Worm (Caenorhabditis elegans) whole organism, young adult: ENCODE results near the gene Y57G11C.20.
A peak's percentile ranks its signal among the peaks of the same experiment; 100 is the strongest.
"Not testable (repeated sequence)": the region's sequence is repeated elsewhere in the genome, so short reads cannot be mapped to it uniquely, and the experiment has no call there.

ENCODE experiments used
- B0336.3 ChIP-seq: fragments of 200-800 bp; sonication (Bioruptor generic); IDR thresholded peaks from 2 replicates; pipeline ENCODE4 v1.3.6; 2022; ENCODE audit warnings: missing genetic modification characterization, missing compliant biosample characterization
- F22D6.2 ChIP-seq: sonication (generic microtip); optimal IDR thresholded peaks from 2 replicates; lab custom pipeline; 2016; ENCODE audit warnings: mild to moderate bottlenecking, missing genetic modification characterization, missing compliant biosample characterization
- F37B4.10 ChIP-seq: fragments of 200-800 bp; sonication (Bioruptor generic); IDR thresholded peaks from 2 replicates; pipeline ENCODE4 v1.3.6; 2022; ENCODE audit warnings: missing genetic modification characterization, missing compliant biosample characterization
- K11D2.4 ChIP-seq: fragments of 200-800 bp; sonication (Bioruptor generic); IDR thresholded peaks from 2 replicates; pipeline ENCODE4 v1.3.6; 2022; ENCODE audit warnings: missing genetic modification reagents, missing genetic modification characterization, missing compliant biosample characterization
- K12H6.12 ChIP-seq: fragments of 200-800 bp; sonication (Bioruptor generic); optimal IDR thresholded peaks from 2 replicates; lab custom pipeline; 2018; ENCODE audit warnings: mild to moderate bottlenecking, missing genetic modification characterization, missing compliant biosample characterization
- Y53F4B.3 ChIP-seq: fragments of 200-800 bp; sonication (Bioruptor generic); IDR thresholded peaks from 2 replicates; pipeline ENCODE4 v1.3.6; 2022; ENCODE audit warnings: missing genetic modification reagents, missing genetic modification characterization, missing compliant biosample characterization
- Y67H2A.10 ChIP-seq: fragments of 200-800 bp; sonication (Bioruptor generic); conservative IDR thresholded peaks from 2 replicates; pipeline ENCODE4 v1.3.6; 2022; ENCODE audit warnings: missing genetic modification reagents, missing genetic modification characterization, missing compliant biosample characterization
- ZK185.1 ChIP-seq: sonication (generic microtip); optimal IDR thresholded peaks from 2 replicates; lab custom pipeline; 2016; ENCODE audit warnings: mild to moderate bottlenecking, missing genetic modification characterization, missing compliant biosample characterization; ENCODE audit not compliant: poor library complexity, severe bottlenecking
- akir-1 ChIP-seq: fragments of 200-800 bp; sonication (Bioruptor generic); optimal IDR thresholded peaks from 2 replicates; lab custom pipeline; 2018; ENCODE audit warnings: mild to moderate bottlenecking, missing genetic modification characterization, moderate library complexity, missing compliant biosample characterization
- ama-1 ChIP-seq, 3 experiments: fragments of 150-350 bp in 1 of 3; sonication (generic microtip) in 2 of 3; optimal IDR thresholded peaks; 2 replicates each; lab custom pipeline; 2014 to 2018; ENCODE audit warnings: missing biosample characterization in 2 of 3, missing genetic modification characterization in 2 of 3, missing genetic modification reagents in 2 of 3
- atf-7 ChIP-seq: sonication (generic microtip); optimal IDR thresholded peaks from 2 replicates; lab custom pipeline; 2017; ENCODE audit warnings: mild to moderate bottlenecking, missing genetic modification characterization, missing compliant biosample characterization
- athp-1 ChIP-seq: sonication (generic microtip); optimal IDR thresholded peaks from 2 replicates; lab custom pipeline; 2017; ENCODE audit warnings: mild to moderate bottlenecking, missing genetic modification characterization, missing compliant biosample characterization
- attf-3 ChIP-seq: fragments of 200-800 bp; sonication (Bioruptor generic); conservative IDR thresholded peaks from 2 replicates; pipeline ENCODE4 v1.3.6; 2022; ENCODE audit warnings: missing genetic modification reagents, missing genetic modification characterization, missing compliant biosample characterization
- attf-5 ChIP-seq: fragments of 200-800 bp; sonication (Bioruptor generic); optimal IDR thresholded peaks from 2 replicates; lab custom pipeline; 2018; ENCODE audit warnings: mild to moderate bottlenecking, missing genetic modification characterization, missing compliant biosample characterization
- cebp-2 ChIP-seq: fragments of 200-800 bp; sonication (Bioruptor generic); IDR thresholded peaks from 2 replicates; pipeline ENCODE4 v1.3.6; 2022; ENCODE audit warnings: missing genetic modification characterization, missing compliant biosample characterization
- ceh-58 ChIP-seq: fragments of 200-800 bp; sonication (Bioruptor generic); IDR thresholded peaks from 2 replicates; pipeline ENCODE4 v1.3.6; 2022; ENCODE audit warnings: missing genetic modification characterization, missing compliant biosample characterization
- dpl-1 ChIP-seq: fragments of 150-350 bp; optimal IDR thresholded peaks from 2 replicates; lab custom pipeline; 2014; ENCODE audit warnings: missing biosample characterization, missing genetic modification reagents, missing genetic modification characterization
- efl-1 ChIP-seq: fragments of 150-350 bp; optimal IDR thresholded peaks from 2 replicates; lab custom pipeline; 2014; ENCODE audit warnings: missing biosample characterization, missing genetic modification reagents, missing genetic modification characterization
- egl-18 ChIP-seq: fragments of 200-800 bp; sonication (Bioruptor generic); IDR thresholded peaks from 2 replicates; pipeline ENCODE4 v1.3.6; 2022; ENCODE audit warnings: missing genetic modification reagents, missing genetic modification characterization, missing compliant biosample characterization
- egrh-3 ChIP-seq: fragments of 200-800 bp; sonication (Bioruptor generic); IDR thresholded peaks from 2 replicates; pipeline ENCODE4 v1.3.6; 2022; ENCODE audit warnings: missing genetic modification reagents, missing genetic modification characterization, missing compliant biosample characterization
- hmg-1.2 ChIP-seq: fragments of 200-800 bp; sonication (Bioruptor generic); IDR thresholded peaks from 2 replicates; pipeline ENCODE4 v1.3.6; 2022; ENCODE audit warnings: missing genetic modification reagents, missing genetic modification characterization, missing compliant biosample characterization
- lag-1 ChIP-seq: fragments of 200-800 bp; sonication (Bioruptor generic); IDR thresholded peaks from 2 replicates; pipeline ENCODE4 v1.3.6; 2022; ENCODE audit warnings: missing genetic modification reagents, missing genetic modification characterization, missing compliant biosample characterization
- let-526 ChIP-seq: fragments of 200-800 bp; sonication (Bioruptor generic); IDR thresholded peaks from 2 replicates; pipeline ENCODE4 v1.3.6; 2022; ENCODE audit warnings: missing genetic modification reagents, missing genetic modification characterization, missing compliant biosample characterization
- let-607 ChIP-seq, 2 experiments: fragments of 200-800 bp in 1 of 2; sonication (Bioruptor generic) in 1 of 2; sonication (generic microtip) in 1 of 2; optimal IDR thresholded peaks; 2 replicates each; lab custom pipeline; 2016 to 2018; ENCODE audit warnings: mild to moderate bottlenecking in 2 of 2, missing compliant biosample characterization in 2 of 2, missing genetic modification characterization in 2 of 2, moderate library complexity in 2 of 2, missing genotype in 1 of 2
- lin-35 ChIP-seq, 3 experiments: fragments of 150-350 bp in 2 of 3; sonication (generic microtip) in 1 of 3; optimal IDR thresholded peaks; 2 replicates each; lab custom pipeline; 2014 to 2018; ENCODE audit warnings: missing biosample characterization in 3 of 3, missing genetic modification characterization in 3 of 3, missing genetic modification reagents in 3 of 3
- lin-40 ChIP-seq: sonication (generic microtip); optimal IDR thresholded peaks from 2 replicates; lab custom pipeline; 2016; ENCODE audit warnings: missing genetic modification characterization, mild to moderate bottlenecking, missing compliant biosample characterization, missing genotype, missing genetic modification reagents
- lir-1 ChIP-seq: fragments of 200-800 bp; sonication (Bioruptor generic); conservative IDR thresholded peaks from 2 replicates; pipeline ENCODE4 v1.3.6; 2022; ENCODE audit warnings: missing genetic modification reagents, missing genetic modification characterization, missing compliant biosample characterization
- lsy-27 ChIP-seq: sonication (generic microtip); optimal IDR thresholded peaks from 2 replicates; lab custom pipeline; 2017; ENCODE audit warnings: missing genetic modification characterization, mild to moderate bottlenecking, missing compliant biosample characterization, antibody characterized with exemption, missing genotype, borderline replicate concordance; ENCODE audit not compliant: insufficient read depth
- madf-3 ChIP-seq: fragments of 200-800 bp; sonication (Bioruptor generic); IDR thresholded peaks from 2 replicates; pipeline ENCODE4 v1.3.6; 2022; ENCODE audit warnings: missing genetic modification reagents, missing genetic modification characterization, missing compliant biosample characterization
- mel-28 ChIP-seq: sonication (generic microtip); optimal IDR thresholded peaks from 2 replicates; lab custom pipeline; 2016; ENCODE audit warnings: borderline replicate concordance, mild to moderate bottlenecking, missing genetic modification characterization, missing compliant biosample characterization
- nfyb-1 ChIP-seq: fragments of 200-800 bp; sonication (Bioruptor generic); IDR thresholded peaks from 2 replicates; pipeline ENCODE4 v1.3.6; 2022; ENCODE audit warnings: missing genetic modification reagents, missing genetic modification characterization, missing compliant biosample characterization
- nhr-80 ChIP-seq: sonication (generic microtip); optimal IDR thresholded peaks from 2 replicates; lab custom pipeline; 2016; ENCODE audit warnings: missing genetic modification characterization, missing compliant biosample characterization
- nhr-90 ChIP-seq: sonication (generic microtip); optimal IDR thresholded peaks from 2 replicates; lab custom pipeline; 2016; ENCODE audit warnings: missing genotype, mild to moderate bottlenecking, missing genetic modification characterization, missing compliant biosample characterization
- pbrm-1 ChIP-seq: fragments of 200-800 bp; sonication (Bioruptor generic); IDR thresholded peaks from 2 replicates; pipeline ENCODE4 v1.3.6; 2022; ENCODE audit warnings: missing genetic modification reagents, missing genetic modification characterization, missing compliant biosample characterization
- repo-1 ChIP-seq: sonication (generic microtip); optimal IDR thresholded peaks from 2 replicates; lab custom pipeline; 2017; ENCODE audit warnings: mild to moderate bottlenecking, missing genetic modification characterization, missing compliant biosample characterization
- rpc-1 ChIP-seq, 2 experiments: fragments of 150-350 bp in 1 of 2; sonication (generic microtip) in 1 of 2; optimal IDR thresholded peaks; 2 replicates each; lab custom pipeline; 2014 to 2018; ENCODE audit warnings: missing biosample characterization in 1 of 2, missing genetic modification characterization in 1 of 2, missing genetic modification reagents in 1 of 2, missing genotype in 1 of 2
- snpc-4 ChIP-seq, 5 experiments: fragments of 150-350 bp in 1 of 5; sonication (generic microtip) in 4 of 5; optimal IDR thresholded peaks; 2 replicates each; lab custom pipeline; 2014 to 2018; ENCODE audit warnings: missing genetic modification characterization in 5 of 5, missing biosample characterization in 3 of 5, antibody characterized with exemption in 2 of 5, mild to moderate bottlenecking in 2 of 5, missing compliant biosample characterization in 2 of 5, missing genotype in 2 of 5, moderate library complexity in 2 of 5, missing genetic modification reagents in 1 of 5
- tlf-1 ChIP-seq: fragments of 200-800 bp; sonication (Bioruptor generic); optimal IDR thresholded peaks from 2 replicates; lab custom pipeline; 2018; ENCODE audit warnings: mild to moderate bottlenecking, missing genetic modification characterization, missing compliant biosample characterization
- unc-62 ChIP-seq: fragments of 150-350 bp; optimal IDR thresholded peaks from 2 replicates; lab custom pipeline; 2014; ENCODE audit warnings: missing biosample characterization, missing genetic modification reagents, missing genetic modification characterization
- zfh-2 ChIP-seq: fragments of 200-800 bp; sonication (Bioruptor generic); conservative IDR thresholded peaks from 2 replicates; pipeline ENCODE4 v1.3.6; 2022; ENCODE audit warnings: missing genetic modification reagents, missing genetic modification characterization, missing compliant biosample characterization
- ztf-18 ChIP-seq: sonication (generic microtip); optimal IDR thresholded peaks from 2 replicates; lab custom pipeline; 2016; ENCODE audit warnings: missing genotype, mild to moderate bottlenecking, missing genetic modification characterization, missing compliant biosample characterization
- ztf-26 ChIP-seq: sonication (generic microtip); optimal IDR thresholded peaks from 2 replicates; lab custom pipeline; 2017; ENCODE audit warnings: missing genetic modification characterization, missing compliant biosample characterization

Gene Y57G11C.20

ce11 chrIV:14843062-14843461 is at the start of gene Y57G11C.20:
Gene Y57G11C.20, plus strand, starts transcription at chrIV:14843362.
- not testable (repeated sequence) for TF ChIP-seq athp-1 (tag; lab: Kevin White, UChicago); rpc-1 (optimal IDR thresholded peaks at IDR 0.05; lab: Kevin White, UChicago); rpc-1 (tag; optimal IDR thresholded peaks at IDR 0.05; lab: Kevin White, UChicago); lag-1

ce11 chrIV:14793900-14794624 is 49.1 kb upstream of the Y57G11C.20 start:
- peak; percentile 62 for TF ChIP-seq attf-5 (GFP tag; lab: Kevin White, UChicago)
- TF ChIP-seq atf-7 (tag; lab: Kevin White, UChicago) = peak; percentile 17
- TF ChIP-seq hmg-1.2 = peak; percentile 48; the same call in 1 of the 2 replicates
- peak; percentile 64 for TF ChIP-seq nhr-80 (tag; lab: Kevin White, UChicago)
- 0 out of 2 replicates have a peak, but pooled peaks have one; percentile 26 for TF ChIP-seq B0336.3
- peak; percentile 66 for TF ChIP-seq K12H6.12 (tag; lab: Kevin White, UChicago)
- peak in 1 of 3 experiments; percentile 13 for TF ChIP-seq lin-35 (GFP tag; optimal IDR thresholded peaks at IDR 0.05; lab: Kevin White, UChicago)
- TF ChIP-seq ama-1 (optimal IDR thresholded peaks at IDR 0.05; lab: Kevin White, UChicago) = peak; percentile 34
- TF ChIP-seq ama-1 (GFP tag; optimal IDR thresholded peaks at IDR 0.05; lab: Kevin White, UChicago) = no peak
- no peak for TF ChIP-seq athp-1 (tag; lab: Kevin White, UChicago)
- TF ChIP-seq mel-28 (tag; lab: Kevin White, UChicago) = no peak
- TF ChIP-seq rpc-1 (optimal IDR thresholded peaks at IDR 0.05; lab: Kevin White, UChicago) = no peak
- TF ChIP-seq rpc-1 (tag; optimal IDR thresholded peaks at IDR 0.05; lab: Kevin White, UChicago) = no peak
- no peak for TF ChIP-seq F22D6.2
- TF ChIP-seq lin-40 (tag; lab: Kevin White, UChicago) = peak; percentile 45
- 0 out of 2 replicates have a peak, but pooled peaks have one; percentile 30 for TF ChIP-seq nfyb-1 (GFP tag; lab: Robert Waterston, UW)
- TF ChIP-seq let-607 (tag; optimal IDR thresholded peaks at IDR 0.05; lab: Kevin White, UChicago) = peak; percentile 75 to 88
- TF ChIP-seq let-526 (GFP tag; lab: Robert Waterston, UW) = no peak
- no peak for TF ChIP-seq unc-62 (GFP tag; lab: Kevin White, UChicago)
- TF ChIP-seq K11D2.4 (GFP tag; lab: Robert Waterston, UW) = 0 out of 2 replicates have a peak, but pooled peaks have one; percentile 12
- TF ChIP-seq pbrm-1 (GFP tag; lab: Robert Waterston, UW) = 0 out of 2 replicates have a peak, but pooled peaks have one; percentile 6
- TF ChIP-seq ceh-58 = no peak
- peak; percentile 43 for TF ChIP-seq ztf-26 (tag; lab: Kevin White, UChicago)
- TF ChIP-seq dpl-1 (GFP tag; lab: Kevin White, UChicago) = no peak
- no peak for TF ChIP-seq lsy-27
- TF ChIP-seq F37B4.10 = 0 out of 2 replicates have a peak, but pooled peaks have one; percentile 36
- peak; percentile 51; the same call in 1 of the 2 replicates for TF ChIP-seq zfh-2 (GFP tag; lab: Robert Waterston, UW)
- TF ChIP-seq madf-3 (GFP tag; lab: Robert Waterston, UW) = no peak
- peak; percentile 39; the same call in 1 of the 2 replicates for TF ChIP-seq lir-1 (GFP tag; lab: Robert Waterston, UW)
- TF ChIP-seq Y67H2A.10 = no peak
- no peak for TF ChIP-seq repo-1 (tag; lab: Kevin White, UChicago)
- TF ChIP-seq ZK185.1 (tag; lab: Kevin White, UChicago) = no peak
- no peak for TF ChIP-seq egl-18 (GFP tag; lab: Robert Waterston, UW)
- no peak for TF ChIP-seq efl-1
- TF ChIP-seq Y53F4B.3 (GFP tag; lab: Robert Waterston, UW) = no peak
- no peak for TF ChIP-seq lag-1
- TF ChIP-seq nhr-90 (tag; lab: Kevin White, UChicago) = peak; percentile 38
- no peak for TF ChIP-seq tlf-1 (GFP tag; lab: Kevin White, UChicago)
- TF ChIP-seq egrh-3 = 0 out of 2 replicates have a peak, but pooled peaks have one; percentile 10
- no peak for TF ChIP-seq akir-1 (GFP tag; lab: Kevin White, UChicago)
- 0 out of 2 replicates have a peak, but pooled peaks have one; percentile 23 for TF ChIP-seq attf-3 (GFP tag; lab: Robert Waterston, UW)
- TF ChIP-seq snpc-4 (GFP tag; optimal IDR thresholded peaks at IDR 0.05; lab: Kevin White, UChicago) = peak; percentile 15
- TF ChIP-seq snpc-4 (tag; optimal IDR thresholded peaks at IDR 0.05; lab: Kevin White, UChicago) = peak in 1 of 4 experiments; percentile 3
- peak; percentile 50 for TF ChIP-seq ztf-18 (tag; lab: Kevin White, UChicago)
- TF ChIP-seq cebp-2 (GFP tag; lab: Robert Waterston, UW) = no peak
